Worm (Caenorhabditis elegans) whole organism, mixed stage, embryonic: ENCODE data around the gene zig-10.

Source experiments
- M03D4.4 ChIP-seq: sonication (generic microtip); optimal IDR thresholded peaks from 2 replicates; lab custom pipeline; 2017; ENCODE audit warnings: mild to moderate bottlenecking, missing genetic modification characterization, missing compliant biosample characterization
- bed-3 ChIP-seq: fragments of 200-800 bp; sonication (Bioruptor generic); optimal IDR thresholded peaks from 3 replicates; lab custom pipeline; 2018; ENCODE audit warnings: mild to moderate bottlenecking, missing genetic modification characterization, moderate library complexity, missing compliant biosample characterization
- blmp-1 ChIP-seq: fragments of 150-350 bp; optimal IDR thresholded peaks from 2 replicates; lab custom pipeline; 2014; ENCODE audit warnings: missing biosample characterization, missing genetic modification characterization
- ceh-39 ChIP-seq: fragments of 150-350 bp; optimal IDR thresholded peaks from 2 replicates; lab custom pipeline; 2014; ENCODE audit warnings: missing biosample characterization, missing genetic modification characterization
- ceh-43 ChIP-seq: fragments of 200-800 bp; sonication (Bioruptor generic); optimal IDR thresholded peaks from 2 replicates; lab custom pipeline; 2018; ENCODE audit warnings: mild to moderate bottlenecking, missing genetic modification characterization, moderate library complexity, missing compliant biosample characterization
- ces-1 ChIP-seq: fragments of 150-350 bp; optimal IDR thresholded peaks from 2 replicates; lab custom pipeline; 2014; ENCODE audit warnings: missing biosample characterization, missing genetic modification reagents, missing genetic modification characterization
- cnd-1 ChIP-seq: fragments of 200-800 bp; sonication (Bioruptor generic); optimal IDR thresholded peaks from 2 replicates; lab custom pipeline; 2018; ENCODE audit warnings: mild to moderate bottlenecking, missing genetic modification characterization, missing compliant biosample characterization
- drap-1 ChIP-seq: fragments of 200-800 bp; sonication (Bioruptor generic); optimal IDR thresholded peaks from 3 replicates; lab custom pipeline; 2018; ENCODE audit warnings: mild to moderate bottlenecking, missing genetic modification characterization, missing compliant biosample characterization
- elt-1 ChIP-seq: sonication (generic microtip); optimal IDR thresholded peaks from 2 replicates; lab custom pipeline; 2017; ENCODE audit warnings: missing genetic modification characterization, mild to moderate bottlenecking, missing compliant biosample characterization, antibody characterized with exemption, moderate library complexity, borderline replicate concordance; ENCODE audit not compliant: insufficient read depth
- elt-3 ChIP-seq: fragments of 150-350 bp; optimal IDR thresholded peaks from 2 replicates; lab custom pipeline; 2014; ENCODE audit warnings: missing biosample characterization, missing genetic modification characterization
- ham-2 ChIP-seq: fragments of 200-800 bp; sonication (Bioruptor generic); optimal IDR thresholded peaks from 2 replicates; lab custom pipeline; 2018; ENCODE audit warnings: mild to moderate bottlenecking, missing genetic modification characterization, missing compliant biosample characterization
- lin-13 ChIP-seq: fragments of 150-350 bp; optimal IDR thresholded peaks from 2 replicates; lab custom pipeline; 2014; ENCODE audit warnings: missing biosample characterization, missing genetic modification characterization
- lin-32 ChIP-seq: fragments of 200-800 bp; sonication (Bioruptor generic); optimal IDR thresholded peaks from 2 replicates; lab custom pipeline; 2018; ENCODE audit warnings: mild to moderate bottlenecking, missing genetic modification characterization, missing compliant biosample characterization
- lsy-2 ChIP-seq: fragments of 150-350 bp; optimal IDR thresholded peaks from 2 replicates; lab custom pipeline; 2014; ENCODE audit warnings: missing biosample characterization, missing genetic modification characterization
- mab-5 ChIP-seq: fragments of 150-350 bp; optimal IDR thresholded peaks from 2 replicates; lab custom pipeline; 2014; ENCODE audit warnings: missing biosample characterization, missing genetic modification characterization
- mep-1 ChIP-seq: fragments of 150-350 bp; optimal IDR thresholded peaks from 2 replicates; lab custom pipeline; 2017; ENCODE audit warnings: missing biosample characterization, missing genetic modification reagents, missing genetic modification characterization, inconsistent platforms
- mls-2 ChIP-seq: sonication (generic microtip); optimal IDR thresholded peaks from 2 replicates; lab custom pipeline; 2016; ENCODE audit warnings: mild to moderate bottlenecking, missing genetic modification characterization, moderate library complexity, missing compliant biosample characterization
- nhr-237 ChIP-seq: fragments of 150-350 bp; optimal IDR thresholded peaks from 2 replicates; lab custom pipeline; 2014; ENCODE audit warnings: missing biosample characterization, missing genetic modification characterization
- nhr-76 ChIP-seq: sonication (generic microtip); optimal IDR thresholded peaks from 2 replicates; lab custom pipeline; 2017; ENCODE audit warnings: missing biosample characterization, missing genetic modification characterization
- pha-4 ChIP-seq: fragments of 150-350 bp; optimal IDR thresholded peaks from 2 replicates; lab custom pipeline; 2018; ENCODE audit warnings: missing biosample characterization, missing genetic modification reagents, missing genetic modification characterization
- sem-2 ChIP-seq: fragments of 200-800 bp; sonication (Bioruptor generic); optimal IDR thresholded peaks from 2 replicates; lab custom pipeline; 2018; ENCODE audit warnings: mild to moderate bottlenecking, missing genetic modification characterization, missing compliant biosample characterization
- sptf-1 ChIP-seq: sonication (generic microtip); optimal IDR thresholded peaks from 2 replicates; lab custom pipeline; 2017; ENCODE audit warnings: mild to moderate bottlenecking, missing genetic modification characterization, moderate library complexity, missing compliant biosample characterization
- tbx-8 ChIP-seq: fragments of 200-800 bp; sonication (Bioruptor generic); optimal IDR thresholded peaks from 2 replicates; lab custom pipeline; 2018; ENCODE audit warnings: mild to moderate bottlenecking, missing genetic modification characterization, moderate library complexity, missing compliant biosample characterization
- unc-39 ChIP-seq: fragments of 150-350 bp; optimal IDR thresholded peaks from 2 replicates; lab custom pipeline; 2014; ENCODE audit warnings: missing biosample characterization, missing genetic modification characterization
- unc-62 ChIP-seq: fragments of 150-350 bp; optimal IDR thresholded peaks from 2 replicates; lab custom pipeline; 2014; ENCODE audit warnings: missing biosample characterization, missing genetic modification reagents, missing genetic modification characterization
- zip-8 ChIP-seq: fragments of 150-350 bp; optimal IDR thresholded peaks from 2 replicates; lab custom pipeline; 2014; ENCODE audit warnings: missing biosample characterization, missing genetic modification characterization
- ztf-11 ChIP-seq: fragments of 150-350 bp; optimal IDR thresholded peaks from 2 replicates; lab custom pipeline; 2014; ENCODE audit warnings: missing biosample characterization, missing genetic modification characterization

Gene zig-10

DNA sequence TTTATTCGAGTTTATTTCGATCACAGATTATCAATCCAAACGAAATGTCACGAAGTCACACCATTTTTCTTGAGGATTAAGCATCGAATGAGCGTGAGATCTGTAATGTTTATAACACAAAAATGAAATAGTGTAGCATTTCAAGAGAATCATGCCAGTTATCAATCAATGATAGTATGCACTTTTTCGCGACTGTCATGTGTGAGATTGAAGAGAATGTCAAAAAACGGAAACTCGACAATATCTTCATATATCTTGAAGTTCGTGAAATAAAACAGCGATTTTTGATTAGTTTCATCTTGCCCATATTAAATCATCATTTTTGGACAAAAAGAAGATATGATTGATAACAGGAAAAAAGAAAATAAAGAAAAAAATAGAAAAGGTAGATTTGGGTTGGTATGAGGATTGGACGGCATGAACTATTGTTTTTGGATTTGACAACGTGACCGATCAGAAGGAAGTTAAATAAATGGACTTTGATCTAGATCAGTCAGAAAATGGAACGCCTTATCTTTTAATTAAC is 19.4 kb upstream of the zig-10 start:
- TF ChIP-seq cnd-1 (tag; lab: Kevin White, UChicago) (no peak), sem-2 (GFP tag; lab: Kevin White, UChicago) (no peak), lin-32 (GFP tag; lab: Kevin White, UChicago) (no peak)

DNA sequence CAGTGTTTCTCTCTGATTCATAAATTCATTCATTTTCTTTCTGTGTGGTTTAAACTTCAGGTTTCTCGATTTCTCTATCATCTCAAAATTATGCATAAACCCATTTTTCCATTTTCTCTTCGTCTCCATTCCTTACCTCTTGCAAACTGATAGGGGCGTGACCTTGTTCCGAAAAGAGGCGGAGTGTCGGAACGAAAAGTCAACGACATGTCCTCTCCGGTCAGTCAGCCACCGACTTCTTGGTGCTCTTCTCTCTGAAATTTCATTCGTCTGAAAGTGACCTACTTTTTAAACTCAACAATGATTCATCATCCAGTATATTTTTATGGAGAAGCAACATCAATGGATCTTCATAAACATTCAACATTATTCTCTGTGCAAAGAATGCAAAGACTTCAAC is 17.6 kb upstream of the zig-10 start, which contains the start of gene F58F12.12:
Gene F58F12.12, plus strand, starts transcription at position 301 of the 400 bp plus-strand sequence.
- no peak for TF ChIP-seq drap-1
- TF ChIP-seq, all 35 proteins: peak for 0

DNA sequence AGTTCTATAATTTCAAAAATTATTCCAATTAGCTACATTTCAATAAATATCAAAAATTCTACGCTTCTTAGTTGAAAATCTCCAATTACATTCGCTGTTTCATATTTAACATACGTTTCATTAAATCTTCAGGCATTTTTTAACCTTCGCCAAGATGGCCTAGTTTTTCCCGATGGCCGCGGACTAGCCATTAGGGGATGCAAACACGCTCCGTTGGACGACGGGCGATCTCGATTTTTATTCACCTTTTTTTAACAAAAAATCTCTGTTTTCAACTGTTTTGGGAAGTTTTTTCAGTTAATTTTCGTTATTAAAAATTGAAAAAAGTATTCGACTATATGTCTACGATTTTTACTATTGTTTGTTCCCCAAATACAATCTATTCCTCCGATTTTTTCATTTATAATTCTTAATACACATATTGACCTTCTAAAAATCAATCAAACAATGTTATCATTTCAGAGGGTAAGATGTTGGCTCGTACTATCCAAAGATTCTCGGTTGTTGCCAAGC is 15.3 kb upstream of the zig-10 start, which contains the start of gene F58F12.1:
Gene F58F12.1, plus strand, starts transcription at position 463 of the 513 bp plus-strand sequence.
- TF ChIP-seq elt-1 (tag; lab: Kevin White, UChicago) (no peak), lin-32 (GFP tag; lab: Kevin White, UChicago) (no peak), lin-13 (tag; lab: Kevin White, UChicago) (peak; percentile 38), ham-2 (GFP tag; lab: Kevin White, UChicago) (no peak), lsy-2 (tag; lab: Kevin White, UChicago) (peak; percentile 47), sem-2 (GFP tag; lab: Kevin White, UChicago) (no peak), drap-1 (no peak), tbx-8 (GFP tag; lab: Kevin White, UChicago) (no peak), ces-1 (GFP tag; lab: Kevin White, UChicago) (peak; percentile 22), sptf-1 (tag; lab: Kevin White, UChicago) (peak; percentile 12), nhr-237 (tag; lab: Kevin White, UChicago) (peak; percentile 43), mep-1 (peak; percentile 66)

DNA sequence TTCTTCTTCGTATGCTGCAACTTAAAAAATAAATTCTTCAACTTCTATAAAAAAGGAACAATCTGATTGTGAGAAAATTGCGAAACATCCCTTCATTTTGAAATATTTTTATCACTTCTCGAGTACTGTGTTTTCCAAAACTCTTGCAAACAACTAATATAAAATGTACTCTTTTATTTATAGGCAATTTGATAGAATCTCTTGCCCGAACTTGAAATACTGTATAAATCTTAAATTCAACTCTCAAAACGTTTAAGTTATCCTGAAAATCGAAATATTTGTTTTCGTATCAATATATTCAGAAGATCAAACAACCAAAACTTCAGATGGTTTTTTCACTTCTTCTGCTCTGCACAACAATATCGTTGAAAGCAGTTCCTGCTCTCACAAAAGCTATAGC is 12.0 kb upstream of the zig-10 start, which contains the start of gene F58F12.4:
Gene F58F12.4, plus strand, starts transcription at position 301 of the 400 bp plus-strand sequence.
- TF ChIP-seq elt-3 (tag; lab: Kevin White, UChicago), result no peak
- no peak for TF ChIP-seq unc-39 (tag; lab: Kevin White, UChicago)
- no peak for TF ChIP-seq bed-3 (GFP tag; lab: Kevin White, UChicago)
- TF ChIP-seq drap-1, result no peak
- no peak for TF ChIP-seq ces-1 (GFP tag; lab: Kevin White, UChicago)
- no peak for TF ChIP-seq M03D4.4 (tag; lab: Kevin White, UChicago)
- TF ChIP-seq sptf-1 (tag; lab: Kevin White, UChicago), result no peak
- TF ChIP-seq unc-62, result no peak
- no peak for TF ChIP-seq cnd-1 (tag; lab: Kevin White, UChicago)
- no peak for TF ChIP-seq elt-1 (tag; lab: Kevin White, UChicago)

DNA sequence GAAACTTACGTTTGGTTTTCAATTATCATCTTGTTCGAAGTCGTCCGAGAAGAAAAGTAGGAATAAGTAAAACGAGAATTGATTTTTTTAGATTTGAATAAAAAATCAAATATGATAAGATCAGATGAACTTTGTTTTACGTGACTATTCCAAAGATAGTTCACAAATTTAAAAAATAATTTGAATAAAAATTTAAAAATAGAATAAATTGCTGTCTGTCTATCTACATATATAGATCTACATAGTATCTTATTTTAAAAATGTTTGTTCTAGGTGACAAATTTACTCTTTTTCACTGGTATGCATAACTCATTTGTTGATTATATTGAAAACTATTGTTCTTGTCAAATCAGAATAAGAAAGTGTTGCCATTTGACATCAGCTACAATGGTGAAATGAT is 10.6 kb upstream of the zig-10 start, which contains the start of gene F58F12.2:
Gene F58F12.2, minus strand, starts transcription at position 101 of the 400 bp plus-strand sequence.
- no peak for TF ChIP-seq mab-5 (tag; lab: Kevin White, UChicago)
- no peak for TF ChIP-seq ceh-43 (GFP tag; lab: Kevin White, UChicago)
- no peak for TF ChIP-seq zip-8 (tag; lab: Kevin White, UChicago)
- no peak for TF ChIP-seq sem-2 (GFP tag; lab: Kevin White, UChicago)
- no peak for TF ChIP-seq blmp-1 (tag; lab: Kevin White, UChicago)
- TF ChIP-seq bed-3 (GFP tag; lab: Kevin White, UChicago), result no peak
- no peak for TF ChIP-seq ces-1 (GFP tag; lab: Kevin White, UChicago)
- no peak for TF ChIP-seq drap-1
- TF ChIP-seq mls-2 (tag; lab: Kevin White, UChicago), result no peak
- no peak for TF ChIP-seq M03D4.4 (tag; lab: Kevin White, UChicago)
- no peak for TF ChIP-seq tbx-8 (GFP tag; lab: Kevin White, UChicago)
- TF ChIP-seq pha-4 (tag; lab: Kevin White, UChicago), result no peak
- no peak for TF ChIP-seq elt-1 (tag; lab: Kevin White, UChicago)
- no peak for TF ChIP-seq cnd-1 (tag; lab: Kevin White, UChicago)
- no peak for TF ChIP-seq ceh-39
- TF ChIP-seq ztf-11 (tag; lab: Kevin White, UChicago), result no peak
- no peak for TF ChIP-seq ham-2 (GFP tag; lab: Kevin White, UChicago)
- no peak for TF ChIP-seq nhr-76 (tag; lab: Kevin White, UChicago)
- no peak for TF ChIP-seq sptf-1 (tag; lab: Kevin White, UChicago)
- no peak for TF ChIP-seq nhr-237 (tag; lab: Kevin White, UChicago)
